Fruit fly (Drosophila melanogaster): ENCODE results near the gene Ssb-c31a.

DNA sequence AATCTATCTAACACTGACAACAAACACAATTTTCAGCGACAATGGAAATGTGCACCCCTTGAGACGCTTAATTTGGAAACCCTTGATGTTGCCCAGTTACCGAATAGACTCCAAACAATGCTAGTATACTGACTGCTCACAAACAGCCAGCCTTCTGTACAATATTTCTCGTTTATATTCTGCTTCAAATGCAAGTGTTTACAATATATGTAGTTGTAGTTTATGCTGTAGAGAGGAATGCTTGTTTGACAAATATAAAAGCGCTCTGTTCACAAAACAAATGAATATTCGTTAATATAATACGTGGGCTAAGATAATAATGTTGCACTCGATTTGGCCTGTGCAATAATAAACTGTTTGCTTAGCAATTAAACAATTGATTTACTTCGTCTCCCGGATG is 6.8 kb downstream of the Ssb-c31a start, which contains the start of gene CG8292:
- TF ChIP-seq ttk (optimal IDR thresholded peaks at IDR 0.05) (no peak), psq (optimal IDR thresholded peaks at IDR 0.05) (no peak)
